Worm (Caenorhabditis elegans) whole organism, L2 larva: ENCODE results near the gene dnj-3.

Experiments used
- blmp-1 ChIP-seq: sonication (generic microtip); optimal IDR thresholded peaks from 2 replicates; lab custom pipeline; 2017; ENCODE audit warnings: missing genetic modification characterization, mild to moderate bottlenecking, missing compliant biosample characterization, antibody characterized with exemption, moderate library complexity; ENCODE audit not compliant: insufficient read depth
- lin-13 ChIP-seq: fragments of 150-350 bp; optimal IDR thresholded peaks from 2 replicates; lab custom pipeline; 2014; ENCODE audit warnings: missing biosample characterization, missing genetic modification reagents, missing genetic modification characterization
- snpc-4 ChIP-seq: fragments of 150-350 bp; optimal IDR thresholded peaks from 2 replicates; lab custom pipeline; 2014; ENCODE audit warnings: missing biosample characterization, missing genetic modification characterization
- ztf-11 ChIP-seq: sonication (generic microtip); optimal IDR thresholded peaks from 2 replicates; lab custom pipeline; 2017; ENCODE audit warnings: missing biosample characterization, missing genetic modification characterization

DNA sequence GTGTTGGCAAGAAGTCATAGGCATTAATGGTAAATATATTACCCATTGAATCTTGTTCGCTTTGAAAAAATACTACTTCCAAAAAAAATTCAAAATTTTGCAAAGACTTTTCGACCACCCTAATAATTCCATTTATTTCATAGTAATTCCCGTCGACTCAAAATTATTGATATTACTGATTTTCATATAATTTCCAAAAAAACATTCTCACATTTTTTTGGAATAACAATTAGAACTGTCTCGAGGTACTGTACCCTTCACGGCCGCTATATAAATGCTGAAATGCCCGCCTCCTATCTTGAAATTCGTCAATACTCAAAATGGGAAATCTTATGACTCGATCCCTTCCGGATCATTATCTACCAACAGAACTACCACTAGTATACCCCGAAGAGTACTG, 44.9 kb upstream of the dnj-3 start, which contains the start of gene F14H8.4:
- no peak for TF ChIP-seq ztf-11 (tag; lab: Kevin White, UChicago)
- no peak for TF ChIP-seq blmp-1 (tag; lab: Kevin White, UChicago)
- TF ChIP-seq lin-13 (GFP tag; lab: Kevin White, UChicago) = no peak
- no peak for TF ChIP-seq snpc-4 (tag; lab: Kevin White, UChicago)
